Fruit fly (Drosophila melanogaster) whole organism, embryonic: ENCODE data around the gene CG6023.

Source experiments
- Antp ChIP-seq: fragments of 200-800 bp; sonication (Bioruptor generic); optimal IDR thresholded peaks from 3 replicates; lab custom pipeline; 2016; ENCODE audit warnings: missing biosample characterization, missing genetic modification characterization
- CG10543 ChIP-seq: fragments of 200-800 bp; sonication (Bioruptor generic); optimal IDR thresholded peaks from 3 replicates; lab custom pipeline; 2017; ENCODE audit warnings: missing biosample characterization, mild to moderate bottlenecking, missing genetic modification characterization, moderate library complexity
- CG10565 ChIP-seq: fragments of 200-800 bp; sonication (Bioruptor generic); optimal IDR thresholded peaks from 3 replicates; lab custom pipeline; 2016; ENCODE audit warnings: missing biosample characterization, mild to moderate bottlenecking, missing genetic modification characterization
- CG11093 ChIP-seq: fragments of 200-800 bp; sonication (Bioruptor generic); IDR thresholded peaks from 3 replicates; pipeline ENCODE4 v1.3.6; 2022; ENCODE audit warnings: missing biosample characterization, missing genetic modification characterization
- CG11456 ChIP-seq: fragments of 200-800 bp; sonication (Bioruptor generic); IDR thresholded peaks from 3 replicates; pipeline ENCODE4 v1.3.6; 2022; ENCODE audit warnings: missing biosample characterization, missing genetic modification characterization
- CG12769 ChIP-seq: fragments of 200-800 bp; sonication (Bioruptor generic); optimal IDR thresholded peaks from 2 replicates; lab custom pipeline; 2019; ENCODE audit warnings: missing biosample characterization, mild to moderate bottlenecking, missing genetic modification characterization, moderate library complexity
- CG13424 ChIP-seq: fragments of 200-800 bp; sonication (Bioruptor generic); optimal IDR thresholded peaks from 2 replicates; lab custom pipeline; 2019; ENCODE audit warnings: missing biosample characterization, mild to moderate bottlenecking, missing genetic modification characterization, moderate library complexity
- CG17361 ChIP-seq: fragments of 200-800 bp; sonication (Bioruptor generic); IDR thresholded peaks from 3 replicates; pipeline ENCODE4 v1.3.6; 2022; ENCODE audit warnings: missing biosample characterization, missing genetic modification characterization
- CG2116 ChIP-seq: fragments of 200-800 bp; sonication (Bioruptor generic); optimal IDR thresholded peaks from 3 replicates; lab custom pipeline; 2018; ENCODE audit warnings: missing biosample characterization, mild to moderate bottlenecking, missing genetic modification characterization
- CG2199 ChIP-seq: fragments of 200-800 bp; sonication (Bioruptor generic); IDR thresholded peaks from 3 replicates; pipeline ENCODE4 v1.3.6; 2022; ENCODE audit warnings: missing biosample characterization, missing genetic modification characterization
- CG2678 ChIP-seq: fragments of 200-800 bp; sonication (Bioruptor generic); optimal IDR thresholded peaks from 3 replicates; lab custom pipeline; 2019; ENCODE audit warnings: missing biosample characterization, mild to moderate bottlenecking, missing genetic modification characterization, moderate library complexity
- CG3407 ChIP-seq: fragments of 200-800 bp; sonication (Bioruptor generic); optimal IDR thresholded peaks from 2 replicates; lab custom pipeline; 2018; ENCODE audit warnings: missing biosample characterization, mild to moderate bottlenecking, missing genetic modification characterization
- CG3995 ChIP-seq: fragments of 200-800 bp; sonication (Bioruptor generic); optimal IDR thresholded peaks from 3 replicates; lab custom pipeline; 2016; ENCODE audit warnings: missing biosample characterization, missing genetic modification characterization
- CG4360 ChIP-seq: fragments of 200-800 bp; sonication (Bioruptor generic); IDR thresholded peaks from 2 replicates; pipeline ENCODE4 v1.3.6; 2022; ENCODE audit warnings: missing biosample characterization, missing genetic modification characterization
- CG6254 ChIP-seq: fragments of 200-800 bp; sonication (Bioruptor generic); optimal IDR thresholded peaks from 3 replicates; lab custom pipeline; 2017; ENCODE audit warnings: mild to moderate bottlenecking, missing biosample characterization, missing genetic modification reagents, missing genetic modification characterization
- CG7372 ChIP-seq: fragments of 200-800 bp; sonication (Bioruptor generic); IDR thresholded peaks from 2 replicates; pipeline ENCODE4 v1.3.6; 2022; ENCODE audit warnings: missing biosample characterization, missing genetic modification characterization
- CG8478 ChIP-seq: fragments of >200 bp; optimal IDR thresholded peaks from 2 replicates; lab custom pipeline; 2018
- CG9932 ChIP-seq: fragments of 200-800 bp; sonication (Bioruptor generic); IDR thresholded peaks from 2 replicates; pipeline ENCODE4 v1.3.6; 2022; ENCODE audit warnings: missing biosample characterization, missing genetic modification characterization
- D19A ChIP-seq: fragments of 200-800 bp; optimal IDR thresholded peaks from 3 replicates; lab custom pipeline; 2019; ENCODE audit warnings: missing biosample characterization, mild to moderate bottlenecking, missing genetic modification characterization, moderate library complexity
- Dip3 ChIP-seq: fragments of 200-800 bp; sonication (Bioruptor generic); optimal IDR thresholded peaks from 3 replicates; lab custom pipeline; 2016; ENCODE audit warnings: missing biosample characterization, missing genetic modification characterization
- ERR ChIP-seq: fragments of 200-800 bp; sonication (Bioruptor generic); optimal IDR thresholded peaks from 2 replicates; lab custom pipeline; 2016; ENCODE audit warnings: missing biosample characterization, missing genetic modification characterization
- Hand ChIP-seq: fragments of 200-800 bp; sonication (Bioruptor generic); optimal IDR thresholded peaks from 2 replicates; lab custom pipeline; 2017; ENCODE audit warnings: mild to moderate bottlenecking, missing biosample characterization, missing genetic modification reagents, missing genetic modification characterization
- Hey ChIP-seq: fragments of 200-800 bp; sonication (Bioruptor generic); optimal IDR thresholded peaks from 3 replicates; lab custom pipeline; 2018; ENCODE audit warnings: missing biosample characterization, mild to moderate bottlenecking, missing genetic modification characterization
- Hr78 ChIP-seq, 2 experiments: fragments of 200-800 bp in 1 of 2; fragments of >200 bp in 1 of 2; sonication (Bioruptor generic) in 1 of 2; optimal IDR thresholded peaks; 2 replicates each; lab custom pipeline; 2017 to 2019; ENCODE audit warnings: missing biosample characterization in 2 of 2, missing genetic modification characterization in 2 of 2, mild to moderate bottlenecking in 1 of 2, moderate library complexity in 1 of 2
- Med ChIP-seq: fragments of 200-800 bp; sonication (Bioruptor generic); peaks from one replicate; lab custom pipeline; 2016; ENCODE audit warnings: missing biosample characterization, missing genetic modification characterization, mild to moderate bottlenecking, inconsistent platforms, moderate library complexity
- NFAT ChIP-seq: fragments of 200-800 bp; sonication (Bioruptor generic); IDR thresholded peaks from 2 replicates; pipeline ENCODE4 v1.3.6; 2022; ENCODE audit warnings: missing biosample characterization, missing genetic modification characterization
- Trl ChIP-seq, 3 experiments: fragments of >200 bp in 2 of 3; fragments of 200-800 bp in 1 of 3; sonication (Bioruptor generic) in 1 of 3; optimal IDR thresholded peaks; 2 replicates in 1 of 3; 3 replicates in 2 of 3; lab custom pipeline; 2016 to 2017; ENCODE audit warnings: missing biosample characterization in 1 of 3, missing genetic modification characterization in 1 of 3
- aop ChIP-seq: fragments of 200-800 bp; sonication (Bioruptor generic); IDR thresholded peaks from 2 replicates; pipeline ENCODE4 v1.3.6; 2022; ENCODE audit warnings: missing biosample characterization, missing genetic modification characterization
- az2 ChIP-seq: fragments of 200-800 bp; sonication (Bioruptor generic); optimal IDR thresholded peaks from 3 replicates; lab custom pipeline; 2016; ENCODE audit warnings: missing biosample characterization, missing genetic modification characterization
- bigmax ChIP-seq: fragments of 200-800 bp; sonication (Bioruptor generic); optimal IDR thresholded peaks from 2 replicates; lab custom pipeline; 2018; ENCODE audit warnings: missing biosample characterization, mild to moderate bottlenecking, missing genetic modification characterization
- br ChIP-seq: fragments of >200 bp; optimal IDR thresholded peaks from 2 replicates; lab custom pipeline; 2017
- chinmo ChIP-seq: fragments of 200-800 bp; sonication (Bioruptor generic); IDR thresholded peaks from 4 replicates; pipeline ENCODE4 v1.3.6; 2022; ENCODE audit warnings: missing biosample characterization, missing genetic modification characterization; ENCODE audit not compliant: partially characterized antibody
- crol ChIP-seq: fragments of 200-800 bp; sonication (Bioruptor generic); IDR thresholded peaks from 2 replicates; pipeline ENCODE4 v1.3.6; 2022; ENCODE audit warnings: missing biosample characterization, missing genetic modification characterization
- cwo ChIP-seq: fragments of 200-800 bp; sonication (Bioruptor generic); optimal IDR thresholded peaks from 3 replicates; lab custom pipeline; 2017; ENCODE audit warnings: missing biosample characterization, missing genetic modification characterization, mild to moderate bottlenecking, moderate library complexity, missing genetic modification reagents
- disco-r ChIP-seq: fragments of 200-800 bp; sonication (Bioruptor generic); optimal IDR thresholded peaks from 2 replicates; lab custom pipeline; 2016; ENCODE audit warnings: missing biosample characterization, missing genetic modification characterization
- fu2 ChIP-seq: fragments of 200-800 bp; sonication (Bioruptor generic); optimal IDR thresholded peaks from 2 replicates; lab custom pipeline; 2016; ENCODE audit warnings: missing biosample characterization, missing genetic modification characterization
- gcm2 ChIP-seq: fragments of 200-800 bp; sonication (Bioruptor generic); optimal IDR thresholded peaks from 2 replicates; lab custom pipeline; 2016; ENCODE audit warnings: missing biosample characterization, missing genetic modification characterization
- ind ChIP-seq: fragments of 200-800 bp; sonication (Bioruptor generic); optimal IDR thresholded peaks from 3 replicates; lab custom pipeline; 2016; ENCODE audit warnings: missing biosample characterization, missing genetic modification characterization
- mam ChIP-seq: fragments of 200-800 bp; sonication (Bioruptor generic); optimal IDR thresholded peaks from 3 replicates; lab custom pipeline; 2016; ENCODE audit warnings: missing biosample characterization, missing genetic modification characterization
- row ChIP-seq: fragments of 200-800 bp; sonication (Bioruptor generic); IDR thresholded peaks from 3 replicates; pipeline ENCODE4 v1.3.6; 2022; ENCODE audit warnings: missing biosample characterization, missing genetic modification characterization
- sc ChIP-seq, 3 experiments: fragments of >200 bp in 2 of 3; fragments of 200-800 bp in 1 of 3; sonication (Bioruptor generic) in 1 of 3; optimal IDR thresholded peaks; 2 replicates in 2 of 3; 3 replicates in 1 of 3; lab custom pipeline; 2017; ENCODE audit warnings: mild to moderate bottlenecking in 1 of 3, missing biosample characterization in 1 of 3, missing genetic modification characterization in 1 of 3, missing genetic modification reagents in 1 of 3
- slp2 ChIP-seq: fragments of 200-800 bp; sonication (Bioruptor generic); optimal IDR thresholded peaks from 2 replicates; lab custom pipeline; 2016; ENCODE audit warnings: missing biosample characterization, missing genetic modification characterization
- tup ChIP-seq: fragments of 200-800 bp; sonication (Bioruptor generic); optimal IDR thresholded peaks from 2 replicates; lab custom pipeline; 2016; ENCODE audit warnings: missing biosample characterization, mild to moderate bottlenecking, missing genetic modification characterization, moderate library complexity
- zen ChIP-seq: fragments of 200-800 bp; sonication (Bioruptor generic); optimal IDR thresholded peaks from 3 replicates; lab custom pipeline; 2018; ENCODE audit warnings: missing biosample characterization, mild to moderate bottlenecking, missing genetic modification characterization, moderate library complexity

Gene CG6023

DNA sequence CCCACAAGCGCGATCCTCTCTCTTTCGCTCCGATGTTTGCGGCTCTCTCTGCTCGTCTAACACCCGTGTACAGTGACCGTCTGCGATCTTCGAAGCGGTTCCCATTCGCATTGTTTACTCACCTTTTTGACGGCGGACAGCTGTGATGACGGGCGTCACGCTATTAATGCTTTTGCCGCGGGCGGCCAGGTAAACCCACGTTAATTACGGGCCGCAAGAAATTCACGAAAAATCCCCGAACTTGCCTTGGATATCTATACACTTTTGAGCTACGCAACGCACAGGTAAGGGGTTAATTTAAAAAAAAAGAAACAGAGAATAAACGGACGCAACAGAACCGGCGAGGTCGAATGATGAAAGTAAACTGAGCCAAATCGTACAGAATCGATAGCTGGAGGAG is at the start of gene CG6023:
Gene CG6023, minus strand, starts transcription at position 369 of the 400 bp plus-strand sequence.
- TF ChIP-seq CG7372 (no peak), zen (tag; lab: Kevin White, UChicago) (peak; percentile 50), Hand (GFP tag; lab: Kevin White, UChicago) (no peak), mam (GFP tag; lab: Kevin White, UChicago) (no peak), Hey (tag; lab: Kevin White, UChicago) (peak; percentile 96), CG2116 (GFP tag; lab: Kevin White, UChicago) (no peak), Trl (optimal IDR thresholded peaks at IDR 0.05; lab: Kevin White, UChicago) (peak; percentile 10 to 22), Trl (GFP tag; optimal IDR thresholded peaks at IDR 0.05; lab: Kevin White, UChicago) (no peak), Hr78 (GFP tag; optimal IDR thresholded peaks at IDR 0.05; lab: Kevin White, UChicago) (peak in 1 of 2 experiments; percentile 61), br (lab: Kevin White, UChicago) (no peak), CG4360 (no peak), CG3407 (GFP tag; lab: Kevin White, UChicago) (no peak), CG3995 (peak; percentile 80), CG2678 (tag; lab: Kevin White, UChicago) (no peak), D19A (tag; lab: Kevin White, UChicago) (no peak), CG10543 (peak; percentile 51), fu2 (GFP tag; lab: Kevin White, UChicago) (no peak), disco-r (no peak), CG10565 (no peak), az2 (GFP tag; lab: Kevin White, UChicago) (no peak), Med (peak; percentile 49), Antp (no peak), sc (optimal IDR thresholded peaks at IDR 0.05; lab: Kevin White, UChicago) (no peak), sc (GFP tag; optimal IDR thresholded peaks at IDR 0.05; lab: Kevin White, UChicago) (no peak), ERR (no peak), CG12769 (tag; lab: Kevin White, UChicago) (peak; percentile 31), slp2 (GFP tag; lab: Kevin White, UChicago) (no peak), Dip3 (no peak), CG11093 (GFP tag; lab: Robert Waterston, UW) (no peak), CG6254 (no peak), gcm2 (no peak), aop (GFP tag; lab: Robert Waterston, UW) (no peak), bigmax (GFP tag; lab: Kevin White, UChicago) (no peak), tup (GFP tag; lab: Kevin White, UChicago) (no peak), CG2199 (0 out of 3 replicates have a peak, but pooled peaks have one; percentile 40)

DNA sequence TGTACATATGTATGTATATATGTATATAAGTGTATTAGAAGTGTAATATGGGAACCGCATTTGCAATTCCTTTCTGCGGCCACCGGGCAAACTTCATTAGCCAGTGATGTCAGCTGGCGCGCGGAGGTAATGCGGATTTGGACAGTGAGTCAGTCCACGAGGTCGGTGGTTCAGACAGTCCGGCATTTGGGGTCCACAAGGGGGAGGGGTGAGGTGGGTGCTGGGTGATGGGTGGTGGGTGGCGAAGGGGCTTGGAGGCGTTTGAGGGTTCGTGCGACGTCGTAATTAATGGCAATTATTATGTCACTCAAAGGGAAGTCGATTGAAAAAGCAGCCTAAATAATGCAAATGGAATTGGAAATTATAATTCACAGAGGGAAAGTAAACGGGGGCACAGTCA is 48.8 kb upstream of the CG6023 start:
- TF ChIP-seq CG8478 (no peak), CG11093 (GFP tag; lab: Robert Waterston, UW) (no peak), NFAT (GFP tag; lab: Robert Waterston, UW) (0 out of 2 replicates have a peak, but pooled peaks have one; percentile 1), Med (peak; percentile 12), CG9932 (GFP tag; lab: Robert Waterston, UW) (0 out of 2 replicates have a peak, but pooled peaks have one; percentile 29), CG13424 (no peak), row (GFP tag; lab: Robert Waterston, UW) (0 out of 3 replicates have a peak, but pooled peaks have one; percentile 4), crol (GFP tag; lab: Robert Waterston, UW) (peak; percentile 56), CG11456 (GFP tag; lab: Robert Waterston, UW) (peak; percentile 5; the same call in 1 of the 3 replicates), chinmo (GFP tag; lab: Robert Waterston, UW) (0 out of 4 replicates have a peak, but pooled peaks have one; percentile 40), CG17361 (GFP tag; lab: Robert Waterston, UW) (no peak), cwo (GFP tag; lab: Kevin White, UChicago) (peak; percentile 5), ind (GFP tag; lab: Kevin White, UChicago) (no peak)
